Fruit fly (Drosophila melanogaster): ENCODE data around the gene Hml.

Hml gene

dm6 chr3L:13866270-13866669, 20.4 kb downstream of the Hml start:
- TF ChIP-seq Sin3A (optimal IDR thresholded peaks at IDR 0.05): no peak
- TF ChIP-seq h (optimal IDR thresholded peaks at IDR 0.05): no peak

dm6 chr3L:13866780-13867179, 20.9 kb downstream of the Hml start, which contains the start of gene CG8745:
Gene CG8745, minus strand, starts transcription at chr3L:13866905.
- TF ChIP-seq ttk (optimal IDR thresholded peaks at IDR 0.05) (no peak), insv (optimal IDR thresholded peaks at IDR 0.05) (no peak), psq (optimal IDR thresholded peaks at IDR 0.05) (no peak), Myc (optimal IDR thresholded peaks at IDR 0.05) (no peak), h (optimal IDR thresholded peaks at IDR 0.05) (no peak), Sin3A (optimal IDR thresholded peaks at IDR 0.05) (no peak)

dm6 chr3L:13876967-13877366, 31.1 kb downstream of the Hml start:
- TF ChIP-seq Sin3A (optimal IDR thresholded peaks at IDR 0.05): no peak
- TF ChIP-seq ttk (optimal IDR thresholded peaks at IDR 0.05): no peak
- no peak for TF ChIP-seq insv (optimal IDR thresholded peaks at IDR 0.05)
- no peak for TF ChIP-seq Myc (optimal IDR thresholded peaks at IDR 0.05)
- TF ChIP-seq psq (optimal IDR thresholded peaks at IDR 0.05): no peak
- no peak for TF ChIP-seq h (optimal IDR thresholded peaks at IDR 0.05)

- TF ChIP-seq Sin3A (optimal IDR thresholded peaks at IDR 0.05) (no peak), h (optimal IDR thresholded peaks at IDR 0.05) (no peak), ttk (optimal IDR thresholded peaks at IDR 0.05) (no peak), insv (optimal IDR thresholded peaks at IDR 0.05) (no peak), Myc (optimal IDR thresholded peaks at IDR 0.05) (no peak), psq (optimal IDR thresholded peaks at IDR 0.05) (no peak)
Observed at dm6 chr3L:13877904-13878303, 32.0 kb downstream of the Hml start.

- TF ChIP-seq Sin3A (optimal IDR thresholded peaks at IDR 0.05) (no peak), Myc (optimal IDR thresholded peaks at IDR 0.05) (no peak), ttk (optimal IDR thresholded peaks at IDR 0.05) (no peak), psq (optimal IDR thresholded peaks at IDR 0.05) (no peak), h (optimal IDR thresholded peaks at IDR 0.05) (no peak)
Observed at dm6 chr3L:13878729-13879128, 32.9 kb downstream of the Hml start, which contains the start of gene CG13737. Gene CG13737, plus strand, starts transcription at chr3L:13878994.

- TF ChIP-seq psq (optimal IDR thresholded peaks at IDR 0.05): no peak
- no peak for TF ChIP-seq ttk (optimal IDR thresholded peaks at IDR 0.05)
- TF ChIP-seq h (optimal IDR thresholded peaks at IDR 0.05): no peak
- no peak for TF ChIP-seq insv (optimal IDR thresholded peaks at IDR 0.05)
- TF ChIP-seq Sin3A (optimal IDR thresholded peaks at IDR 0.05): no peak
- no peak for TF ChIP-seq Myc (optimal IDR thresholded peaks at IDR 0.05)
Observed at dm6 chr3L:13881555-13881954, 35.7 kb downstream of the Hml start.

- TF ChIP-seq Sin3A (optimal IDR thresholded peaks at IDR 0.05): no peak
- TF ChIP-seq Myc (optimal IDR thresholded peaks at IDR 0.05): no peak
- TF ChIP-seq h (optimal IDR thresholded peaks at IDR 0.05): no peak
- TF ChIP-seq psq (optimal IDR thresholded peaks at IDR 0.05): no peak
- no peak for TF ChIP-seq insv (optimal IDR thresholded peaks at IDR 0.05)
- no peak for TF ChIP-seq ttk (optimal IDR thresholded peaks at IDR 0.05)
Observed at dm6 chr3L:13882532-13882931, 36.7 kb downstream of the Hml start.

- no peak for TF ChIP-seq insv (optimal IDR thresholded peaks at IDR 0.05)
- TF ChIP-seq Sin3A (optimal IDR thresholded peaks at IDR 0.05): no peak
- no peak for TF ChIP-seq psq (optimal IDR thresholded peaks at IDR 0.05)
- no peak for TF ChIP-seq Myc (optimal IDR thresholded peaks at IDR 0.05)
- no peak for TF ChIP-seq h (optimal IDR thresholded peaks at IDR 0.05)
- TF ChIP-seq ttk (optimal IDR thresholded peaks at IDR 0.05): no peak
Observed at dm6 chr3L:13884460-13885056, 38.7 kb downstream of the Hml start.

- TF ChIP-seq insv (optimal IDR thresholded peaks at IDR 0.05) (no peak), psq (optimal IDR thresholded peaks at IDR 0.05) (no peak), Sin3A (optimal IDR thresholded peaks at IDR 0.05) (no peak), Myc (optimal IDR thresholded peaks at IDR 0.05) (no peak), ttk (optimal IDR thresholded peaks at IDR 0.05) (no peak), h (optimal IDR thresholded peaks at IDR 0.05) (no peak)
Observed at dm6 chr3L:13887092-13887491, 41.2 kb downstream of the Hml start.

- TF ChIP-seq insv (optimal IDR thresholded peaks at IDR 0.05): no peak
- TF ChIP-seq h (optimal IDR thresholded peaks at IDR 0.05): no peak
- TF ChIP-seq Sin3A (optimal IDR thresholded peaks at IDR 0.05): no peak
- no peak for TF ChIP-seq Myc (optimal IDR thresholded peaks at IDR 0.05)
- TF ChIP-seq psq (optimal IDR thresholded peaks at IDR 0.05): no peak
- TF ChIP-seq ttk (optimal IDR thresholded peaks at IDR 0.05): no peak
Observed at dm6 chr3L:13900635-13901034, 54.8 kb downstream of the Hml start.

- TF ChIP-seq insv (optimal IDR thresholded peaks at IDR 0.05): no peak
- TF ChIP-seq Sin3A (optimal IDR thresholded peaks at IDR 0.05): no peak
- TF ChIP-seq Myc (optimal IDR thresholded peaks at IDR 0.05): no peak
- TF ChIP-seq ttk (optimal IDR thresholded peaks at IDR 0.05): no peak
- TF ChIP-seq psq (optimal IDR thresholded peaks at IDR 0.05): no peak
- TF ChIP-seq h (optimal IDR thresholded peaks at IDR 0.05): no peak
Observed at dm6 chr3L:13903186-13904020, 57.5 kb downstream of the Hml start, which contains the start of gene dysc. Gene dysc, minus strand, starts transcription at chr3L:13903236.

- TF ChIP-seq h (optimal IDR thresholded peaks at IDR 0.05) (no peak), insv (optimal IDR thresholded peaks at IDR 0.05) (no peak), ttk (optimal IDR thresholded peaks at IDR 0.05) (no peak), psq (optimal IDR thresholded peaks at IDR 0.05) (no peak), Sin3A (optimal IDR thresholded peaks at IDR 0.05) (no peak), Myc (optimal IDR thresholded peaks at IDR 0.05) (no peak)
Observed at dm6 chr3L:13904021-13904325, 58.1 kb downstream of the Hml start.
